Fruit fly (Drosophila melanogaster) whole organism, pupa: ENCODE results near the gene CG42654.
A peak's percentile ranks its signal among the peaks of the same experiment; 100 is the strongest.

Experiments
- CG10348 ChIP-seq: fragments of 200-800 bp; sonication (Bioruptor generic); IDR thresholded peaks from 2 replicates; pipeline ENCODE4 v1.3.6; 2022; ENCODE audit warnings: missing biosample characterization, missing genetic modification characterization
- CG12605 ChIP-seq: fragments of 200-800 bp; sonication (Bioruptor generic); IDR thresholded peaks from 2 replicates; pipeline ENCODE4 v1.3.6; 2022; ENCODE audit warnings: missing biosample characterization, missing genetic modification characterization
- CG13204 ChIP-seq: fragments of 200-800 bp; sonication (Bioruptor generic); optimal IDR thresholded peaks from 2 replicates; lab custom pipeline; 2018; ENCODE audit warnings: missing biosample characterization, mild to moderate bottlenecking, missing genetic modification characterization, moderate library complexity
- CG14655 ChIP-seq: fragments of 200-800 bp; sonication (Bioruptor generic); optimal IDR thresholded peaks from 3 replicates; lab custom pipeline; 2017; ENCODE audit warnings: mild to moderate bottlenecking, missing biosample characterization, missing genetic modification reagents, missing genetic modification characterization
- CG15710 ChIP-seq: fragments of 200-800 bp; sonication (Bioruptor generic); optimal IDR thresholded peaks from 2 replicates; lab custom pipeline; 2018; ENCODE audit warnings: missing biosample characterization, mild to moderate bottlenecking, missing genetic modification characterization, moderate library complexity
- CG17806 ChIP-seq: fragments of 200-800 bp; sonication (Bioruptor generic); optimal IDR thresholded peaks from 2 replicates; lab custom pipeline; 2018; ENCODE audit warnings: missing biosample characterization, mild to moderate bottlenecking, missing genetic modification characterization, moderate library complexity
- CG32121 ChIP-seq: fragments of 200-800 bp; sonication (Bioruptor generic); IDR thresholded peaks from 2 replicates; pipeline ENCODE4 v1.3.6; 2022; ENCODE audit warnings: missing biosample characterization, missing genetic modification characterization
- CG34367 ChIP-seq: fragments of 200-800 bp; sonication (Bioruptor generic); optimal IDR thresholded peaks from 2 replicates; lab custom pipeline; 2018; ENCODE audit warnings: missing biosample characterization, mild to moderate bottlenecking, missing genetic modification characterization
- CG4496 ChIP-seq: fragments of 200-800 bp; sonication (Bioruptor generic); IDR thresholded peaks from 3 replicates; pipeline ENCODE4 v1.3.6; 2022; ENCODE audit warnings: missing biosample characterization, missing genetic modification characterization
- CG8159 ChIP-seq: fragments of 200-800 bp; sonication (Bioruptor generic); optimal IDR thresholded peaks from 3 replicates; lab custom pipeline; 2018; ENCODE audit warnings: missing biosample characterization, mild to moderate bottlenecking, missing genetic modification characterization, moderate library complexity
- CG8301 ChIP-seq: fragments of 200-800 bp; sonication (Bioruptor generic); optimal IDR thresholded peaks from 2 replicates; lab custom pipeline; 2018; ENCODE audit warnings: missing biosample characterization, mild to moderate bottlenecking, missing genetic modification characterization
- CG9948 ChIP-seq: fragments of 200-800 bp; sonication (Bioruptor generic); optimal IDR thresholded peaks from 2 replicates; lab custom pipeline; 2018; ENCODE audit warnings: missing biosample characterization, mild to moderate bottlenecking, missing genetic modification characterization, moderate library complexity
- D1 ChIP-seq: fragments of 200-800 bp; sonication (Bioruptor generic); optimal IDR thresholded peaks from 2 replicates; lab custom pipeline; 2018; ENCODE audit warnings: missing biosample characterization, mild to moderate bottlenecking, missing genetic modification characterization, moderate library complexity
- EcR ChIP-seq: fragments of 200-800 bp; sonication (Bioruptor generic); optimal IDR thresholded peaks from 3 replicates; lab custom pipeline; 2019; ENCODE audit warnings: missing biosample characterization, missing genetic modification characterization, mild to moderate bottlenecking, moderate library complexity, missing genetic modification reagents
- Ets98B ChIP-seq: fragments of 200-800 bp; sonication (Bioruptor generic); IDR thresholded peaks from 2 replicates; pipeline ENCODE4 v1.3.6; 2022; ENCODE audit warnings: missing biosample characterization, missing genetic modification characterization
- Pif1A ChIP-seq: fragments of 200-800 bp; sonication (Bioruptor generic); optimal IDR thresholded peaks from 3 replicates; lab custom pipeline; 2016; ENCODE audit warnings: missing biosample characterization, missing genetic modification characterization
- Pif1B ChIP-seq: fragments of 200-800 bp; sonication (Bioruptor generic); optimal IDR thresholded peaks from 3 replicates; lab custom pipeline; 2016; ENCODE audit warnings: missing biosample characterization, missing genetic modification characterization
- Snoo ChIP-seq: fragments of 200-800 bp; sonication (Bioruptor generic); optimal IDR thresholded peaks from 3 replicates; lab custom pipeline; 2017; ENCODE audit warnings: missing biosample characterization, mild to moderate bottlenecking, missing genetic modification characterization, inconsistent platforms
- fd96Ca ChIP-seq: fragments of 200-800 bp; sonication (Bioruptor generic); IDR thresholded peaks from 3 replicates; pipeline ENCODE4 v1.3.6; 2022; ENCODE audit warnings: missing biosample characterization, missing genetic modification characterization
- rn ChIP-seq: fragments of 200-800 bp; sonication (Bioruptor generic); IDR thresholded peaks from 2 replicates; pipeline ENCODE4 v1.3.6; 2022; ENCODE audit warnings: missing biosample characterization, missing genetic modification characterization

Gene CG42654

dm6 chr3L:19978088-19978487 lies 23.8 kb upstream of the CG42654 start:
- TF ChIP-seq CG17806, result no peak
- no peak for TF ChIP-seq CG13204 (GFP tag; lab: Kevin White, UChicago)
- TF ChIP-seq CG12605, result no peak
- TF ChIP-seq Pif1B (GFP tag; lab: Kevin White, UChicago), result no peak
- TF ChIP-seq rn (GFP tag; lab: Robert Waterston, UW), result no peak
- no peak for TF ChIP-seq Pif1A
- no peak for TF ChIP-seq CG14655 (GFP tag; lab: Kevin White, UChicago)
- no peak for TF ChIP-seq EcR (GFP tag; lab: Kevin White, UChicago)
- TF ChIP-seq CG8301 (tag; lab: Kevin White, UChicago), result no peak
- TF ChIP-seq CG9948 (tag; lab: Kevin White, UChicago), result no peak
- no peak for TF ChIP-seq CG8159 (tag; lab: Kevin White, UChicago)
- no peak for TF ChIP-seq Snoo (tag; lab: Kevin White, UChicago)
- TF ChIP-seq CG15710 (tag; lab: Kevin White, UChicago), result no peak
- TF ChIP-seq D1 (tag; lab: Kevin White, UChicago), result no peak
- no peak for TF ChIP-seq CG34367
- TF ChIP-seq fd96Ca (GFP tag; lab: Robert Waterston, UW), result no peak
- TF ChIP-seq CG10348 (GFP tag; lab: Robert Waterston, UW), result no peak
- no peak for TF ChIP-seq CG32121 (GFP tag; lab: Robert Waterston, UW)

dm6 chr3L:19968725-19969598 lies 14.6 kb upstream of the CG42654 start:
- peak; percentile 15 for TF ChIP-seq CG14655 (GFP tag; lab: Kevin White, UChicago)
- no peak for TF ChIP-seq CG15710 (tag; lab: Kevin White, UChicago)
- no peak for TF ChIP-seq CG32121 (GFP tag; lab: Robert Waterston, UW)

- TF ChIP-seq Ets98B (GFP tag; lab: Robert Waterston, UW) (no peak), CG4496 (GFP tag; lab: Robert Waterston, UW) (0 out of 3 replicates have a peak, but pooled peaks have one; percentile 20), CG12605 (peak; percentile 38; the same call in 1 of the 2 replicates), CG8159 (tag; lab: Kevin White, UChicago) (peak; percentile 51), CG8301 (tag; lab: Kevin White, UChicago) (peak; percentile 39), CG34367 (peak; percentile 41), Pif1B (GFP tag; lab: Kevin White, UChicago) (peak; percentile 26), D1 (tag; lab: Kevin White, UChicago) (no peak), CG32121 (GFP tag; lab: Robert Waterston, UW) (no peak), CG14655 (GFP tag; lab: Kevin White, UChicago) (peak; percentile 40), CG15710 (tag; lab: Kevin White, UChicago) (peak; percentile 56)
Measured at dm6 chr3L:19961805-19962204, 7.5 kb upstream of the CG42654 start.

dm6 chr3L:19955699-19956098 lies 1.4 kb upstream of the CG42654 start, which contains the start of gene CG42263:
Gene CG42263 (minus strand): TSS chr3L:19955799.
- no peak for TF ChIP-seq D1 (tag; lab: Kevin White, UChicago)
- no peak for TF ChIP-seq CG4496 (GFP tag; lab: Robert Waterston, UW)
- TF ChIP-seq rn (GFP tag; lab: Robert Waterston, UW), result no peak
- TF ChIP-seq Snoo (tag; lab: Kevin White, UChicago), result no peak
- TF ChIP-seq CG17806, result no peak
- TF ChIP-seq Ets98B (GFP tag; lab: Robert Waterston, UW), result no peak
- no peak for TF ChIP-seq fd96Ca (GFP tag; lab: Robert Waterston, UW)
- TF ChIP-seq CG9948 (tag; lab: Kevin White, UChicago), result no peak
- TF ChIP-seq Pif1B (GFP tag; lab: Kevin White, UChicago), result no peak

- no peak for TF ChIP-seq Snoo (tag; lab: Kevin White, UChicago)
- no peak for TF ChIP-seq rn (GFP tag; lab: Robert Waterston, UW)
- no peak for TF ChIP-seq CG10348 (GFP tag; lab: Robert Waterston, UW)
- no peak for TF ChIP-seq fd96Ca (GFP tag; lab: Robert Waterston, UW)
Measured at dm6 chr3L:19953612-19954011, 714 bp downstream of the CG42654 start, which contains the start of gene CG42655. Gene CG42655 (minus strand): TSS chr3L:19953712.

- TF ChIP-seq CG4496 (GFP tag; lab: Robert Waterston, UW), result no peak
- TF ChIP-seq Snoo (tag; lab: Kevin White, UChicago), result no peak
- no peak for TF ChIP-seq CG8159 (tag; lab: Kevin White, UChicago)
- TF ChIP-seq D1 (tag; lab: Kevin White, UChicago), result no peak
- no peak for TF ChIP-seq Pif1A
- TF ChIP-seq EcR (GFP tag; lab: Kevin White, UChicago), result no peak
- TF ChIP-seq CG15710 (tag; lab: Kevin White, UChicago), result no peak
- no peak for TF ChIP-seq CG8301 (tag; lab: Kevin White, UChicago)
- no peak for TF ChIP-seq CG17806
- TF ChIP-seq rn (GFP tag; lab: Robert Waterston, UW), result no peak
- no peak for TF ChIP-seq Ets98B (GFP tag; lab: Robert Waterston, UW)
- no peak for TF ChIP-seq CG32121 (GFP tag; lab: Robert Waterston, UW)
- no peak for TF ChIP-seq CG9948 (tag; lab: Kevin White, UChicago)
- no peak for TF ChIP-seq Pif1B (GFP tag; lab: Kevin White, UChicago)
Measured at dm6 chr3L:19952690-19953089, 1.6 kb downstream of the CG42654 start, which contains the start of gene CG33710. Gene CG33710 (minus strand): TSS chr3L:19952790.
